Worm (Caenorhabditis elegans) whole organism, L4 larva: ENCODE results near the gene unc-70.

Experiments used
- R02D3.7 ChIP-seq: fragments of 150-350 bp; sonication (generic microtip); optimal IDR thresholded peaks from 3 replicates; lab custom pipeline; 2014; ENCODE audit warnings: missing biosample characterization, missing genetic modification characterization
- aly-2 ChIP-seq: sonication (generic microtip); optimal IDR thresholded peaks from 2 replicates; lab custom pipeline; 2018; ENCODE audit warnings: missing biosample characterization, missing genetic modification characterization
- ctbp-1 ChIP-seq: fragments of 200-800 bp; sonication (Bioruptor generic); IDR thresholded peaks from 2 replicates; pipeline ENCODE4 v1.3.6; 2022; ENCODE audit warnings: missing genetic modification reagents, missing genetic modification characterization, missing compliant biosample characterization
- dmd-6 ChIP-seq: fragments of 200-800 bp; sonication (Bioruptor generic); IDR thresholded peaks from 2 replicates; pipeline ENCODE4 v1.3.6; 2022; ENCODE audit warnings: missing genetic modification reagents, missing genetic modification characterization, missing compliant biosample characterization
- gei-8 ChIP-seq: fragments of 200-800 bp; sonication (Bioruptor generic); optimal IDR thresholded peaks from 2 replicates; lab custom pipeline; 2018; ENCODE audit warnings: mild to moderate bottlenecking, missing genetic modification characterization, missing compliant biosample characterization
- lin-38 ChIP-seq: fragments of 200-800 bp; sonication (Bioruptor generic); IDR thresholded peaks from 2 replicates; pipeline ENCODE4 v1.3.6; 2022; ENCODE audit warnings: missing genetic modification reagents, missing genetic modification characterization, missing compliant biosample characterization
- lir-3 ChIP-seq: sonication (generic microtip); optimal IDR thresholded peaks from 2 replicates; lab custom pipeline; 2016; ENCODE audit warnings: mild to moderate bottlenecking, missing genetic modification characterization, missing compliant biosample characterization
- lsy-2 ChIP-seq, 2 experiments: fragments of 150-350 bp in 1 of 2; sonication (generic microtip) in 1 of 2; optimal IDR thresholded peaks; 2 replicates each; lab custom pipeline; 2014 to 2017; ENCODE audit warnings: missing biosample characterization in 2 of 2, missing genetic modification characterization in 2 of 2
- mep-1 ChIP-seq: fragments of 150-350 bp; sonication (generic microtip); optimal IDR thresholded peaks from 3 replicates; lab custom pipeline; 2014; ENCODE audit warnings: missing biosample characterization, missing genetic modification characterization
- mxl-3 ChIP-seq: fragments of 200-800 bp; sonication (Bioruptor generic); optimal IDR thresholded peaks from 2 replicates; lab custom pipeline; 2018; ENCODE audit warnings: mild to moderate bottlenecking, missing genetic modification characterization, missing compliant biosample characterization
- nhr-28 ChIP-seq: fragments of 150-350 bp; optimal IDR thresholded peaks from 2 replicates; lab custom pipeline; 2014; ENCODE audit warnings: missing biosample characterization, missing genetic modification characterization
- set-16 ChIP-seq: fragments of 200-800 bp; sonication (Bioruptor generic); IDR thresholded peaks from 2 replicates; pipeline ENCODE4 v1.3.6; 2022; ENCODE audit warnings: missing genetic modification reagents, missing genetic modification characterization, missing compliant biosample characterization
- ztf-11 ChIP-seq: fragments of 150-350 bp; optimal IDR thresholded peaks from 2 replicates; lab custom pipeline; 2014; ENCODE audit warnings: missing biosample characterization, missing genetic modification characterization

DNA sequence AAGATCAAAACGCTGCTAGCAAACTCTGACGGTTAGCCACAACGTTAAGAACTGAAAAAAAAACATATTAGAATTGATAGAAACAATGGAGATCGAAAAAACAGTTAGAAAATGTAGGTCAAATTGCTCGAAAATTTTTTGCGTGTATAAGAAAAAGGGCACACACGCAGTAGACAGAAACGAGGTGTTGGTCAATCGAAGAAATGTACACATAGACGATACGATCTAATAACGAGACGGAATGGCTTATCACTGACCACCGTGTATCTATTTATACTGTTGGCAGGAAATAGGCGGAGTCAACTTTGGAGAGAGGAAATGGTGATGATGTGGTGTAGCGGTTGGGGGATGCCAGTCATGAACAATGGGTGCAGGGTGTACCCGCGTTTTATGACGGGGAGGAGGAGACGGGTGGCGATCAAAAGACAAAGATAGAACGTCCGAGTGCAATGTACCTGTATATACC, 19.1 kb downstream of the unc-70 start, which contains the start of gene odc-1:
- no peak for TF ChIP-seq set-16 (GFP tag; lab: Robert Waterston, UW)
- no peak for TF ChIP-seq mep-1 (tag; lab: Kevin White, UChicago)
- TF ChIP-seq nhr-28: no peak
- no peak for TF ChIP-seq lsy-2 (tag; optimal IDR thresholded peaks at IDR 0.05; lab: Kevin White, UChicago)
- TF ChIP-seq ctbp-1: no peak
- TF ChIP-seq R02D3.7 (tag; lab: Kevin White, UChicago): no peak
- no peak for TF ChIP-seq ztf-11 (tag; lab: Kevin White, UChicago)
- no peak for TF ChIP-seq aly-2 (tag; lab: Kevin White, UChicago)
- TF ChIP-seq lir-3 (tag; lab: Kevin White, UChicago): no peak
- TF ChIP-seq gei-8 (GFP tag; lab: Kevin White, UChicago): no peak
- TF ChIP-seq dmd-6 (GFP tag; lab: Robert Waterston, UW): no peak
- no peak for TF ChIP-seq mxl-3 (GFP tag; lab: Kevin White, UChicago)
- TF ChIP-seq lin-38 (GFP tag; lab: Robert Waterston, UW): no peak
